Fruit fly (Drosophila melanogaster) whole organism: ENCODE measurements around the gene tal-AA.
A peak's percentile ranks its signal among the peaks of the same experiment; 100 is the strongest.

Experiments
- CG8478 ChIP-seq: fragments of >200 bp; optimal IDR thresholded peaks from 2 replicates; lab custom pipeline; 2018; ENCODE audit warnings: inconsistent platforms
- Dll ChIP-seq: fragments of >200 bp; optimal IDR thresholded peaks from 2 replicates; lab custom pipeline; 2017
- EcR ChIP-seq, 2 experiments: fragments of >200 bp; optimal IDR thresholded peaks; 2 replicates each; lab custom pipeline; 2017; ENCODE audit warnings: missing biosample characterization in 2 of 2, missing genetic modification characterization in 2 of 2, missing genetic modification reagents in 2 of 2
- pan ChIP-seq: fragments of >200 bp; optimal IDR thresholded peaks from 2 replicates; lab custom pipeline; 2017
- psq ChIP-seq: fragments of >200 bp; optimal IDR thresholded peaks from 2 replicates; lab custom pipeline; 2017
- usp ChIP-seq: fragments of >200 bp; optimal IDR thresholded peaks from 2 replicates; lab custom pipeline; 2017; ENCODE audit warnings: missing biosample characterization, missing genetic modification characterization, mixed read lengths

Gene tal-AA

DNA sequence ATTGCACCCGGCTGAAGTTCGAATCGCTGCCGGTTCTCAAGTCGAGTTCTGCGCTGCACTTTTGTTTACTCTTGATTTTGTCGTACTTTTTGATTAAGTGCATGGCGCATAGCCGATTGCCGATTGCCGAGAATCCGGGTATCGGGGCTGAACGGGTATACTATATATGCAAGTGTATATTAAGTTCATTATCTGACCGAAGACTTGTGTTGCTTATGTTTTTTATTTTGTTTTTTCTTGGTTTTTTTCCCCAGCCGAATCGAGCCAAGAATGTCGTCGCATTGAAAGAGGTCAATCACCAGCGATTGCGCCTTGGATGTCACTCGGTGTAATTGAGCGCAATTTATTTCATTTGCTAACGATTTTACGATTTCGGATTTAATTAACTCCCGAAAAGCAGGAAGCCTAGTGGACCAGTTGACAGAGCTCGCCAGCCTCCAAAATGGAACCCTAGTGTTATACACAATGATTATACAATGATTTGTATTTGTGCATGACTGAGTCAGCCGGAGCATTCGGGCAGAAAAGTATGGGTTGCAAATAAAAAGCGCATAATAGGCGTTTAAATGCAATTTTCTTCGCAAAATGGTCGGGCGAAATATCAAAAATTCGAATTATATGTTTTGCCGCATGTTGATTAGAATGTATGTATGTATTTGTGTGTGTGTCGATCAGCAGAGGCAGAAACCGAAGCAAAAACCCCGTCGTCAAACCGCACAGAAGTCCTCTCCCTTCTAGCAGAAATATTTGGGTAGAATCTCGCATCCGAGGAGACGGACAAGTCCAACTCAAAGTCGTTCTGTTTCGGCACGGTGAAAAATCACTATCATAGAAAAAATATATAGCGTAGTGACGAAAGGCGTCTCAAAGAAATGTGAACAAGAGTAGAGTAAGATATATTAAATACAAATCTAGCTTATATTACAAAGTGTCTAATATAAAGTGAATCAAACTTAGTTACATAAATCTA is 15.3 kb downstream of the tal-AA start, which contains the start of gene Mst87F:
Gene Mst87F, minus strand, starts transcription at position 56 of the 970 bp plus-strand sequence.
- TF ChIP-seq EcR (GFP tag; optimal IDR thresholded peaks at IDR 0.05; lab: Kevin White, UChicago) = peak in 1 of 2 experiments; percentile 4
- TF ChIP-seq Dll (lab: Kevin White, UChicago) = no peak
- TF ChIP-seq usp (GFP tag; lab: Kevin White, UChicago) = no peak
- TF ChIP-seq CG8478 = no peak
- TF ChIP-seq pan (lab: Kevin White, UChicago) = no peak

DNA sequence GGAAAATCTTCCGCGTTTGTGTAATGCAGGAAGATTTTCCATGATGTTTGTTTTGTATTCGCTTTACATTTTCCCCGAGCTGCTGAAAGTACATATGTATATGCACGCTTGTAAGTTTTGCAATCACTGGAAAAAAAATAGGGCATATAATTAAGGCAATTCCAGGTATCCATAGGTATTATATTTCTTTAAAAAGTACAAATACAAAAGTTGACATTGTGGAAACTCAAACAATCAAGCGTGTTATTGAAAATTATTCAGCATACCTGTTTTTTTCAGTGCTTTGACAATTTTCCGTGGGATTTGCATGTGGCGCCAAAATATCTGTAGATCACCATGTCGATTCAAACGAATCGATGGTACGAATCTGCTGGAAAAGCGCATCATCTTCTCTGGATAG is 18.1 kb downstream of the tal-AA start:
- TF ChIP-seq Dll (lab: Kevin White, UChicago) (no peak), pan (lab: Kevin White, UChicago) (no peak), CG8478 (no peak), EcR (GFP tag; optimal IDR thresholded peaks at IDR 0.05; lab: Kevin White, UChicago) (no peak), psq (lab: Kevin White, UChicago) (no peak), usp (GFP tag; lab: Kevin White, UChicago) (no peak)

DNA sequence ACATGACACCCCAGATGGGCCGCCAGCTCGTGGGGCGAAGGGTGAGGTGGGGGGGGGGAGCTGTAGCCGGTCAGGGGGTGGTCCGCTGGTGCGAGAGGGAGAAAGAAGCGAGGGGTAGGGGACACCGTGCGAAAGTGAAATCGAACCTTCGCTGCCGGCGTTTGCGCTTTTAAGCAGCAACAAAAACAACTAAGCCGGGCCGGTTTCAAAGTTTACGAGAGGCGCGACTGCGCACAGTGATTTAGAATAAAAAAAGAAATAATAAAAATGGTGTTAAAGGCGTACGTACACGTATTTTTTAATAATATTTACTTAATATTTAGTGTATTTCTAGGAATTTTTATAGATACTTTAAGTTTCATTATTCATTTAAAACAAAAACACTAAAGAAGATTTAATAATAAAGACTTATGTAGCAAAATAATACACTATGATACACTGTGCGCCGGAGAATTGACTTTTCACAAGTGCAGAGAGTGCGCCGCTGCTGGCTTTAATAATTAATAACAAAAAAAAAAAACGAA is 18.7 kb downstream of the tal-AA start:
- TF ChIP-seq pan (lab: Kevin White, UChicago) = no peak
- no peak for TF ChIP-seq Dll (lab: Kevin White, UChicago)
- no peak for TF ChIP-seq EcR (GFP tag; optimal IDR thresholded peaks at IDR 0.05; lab: Kevin White, UChicago)
- TF ChIP-seq usp (GFP tag; lab: Kevin White, UChicago) = no peak
- no peak for TF ChIP-seq psq (lab: Kevin White, UChicago)
- no peak for TF ChIP-seq CG8478

DNA sequence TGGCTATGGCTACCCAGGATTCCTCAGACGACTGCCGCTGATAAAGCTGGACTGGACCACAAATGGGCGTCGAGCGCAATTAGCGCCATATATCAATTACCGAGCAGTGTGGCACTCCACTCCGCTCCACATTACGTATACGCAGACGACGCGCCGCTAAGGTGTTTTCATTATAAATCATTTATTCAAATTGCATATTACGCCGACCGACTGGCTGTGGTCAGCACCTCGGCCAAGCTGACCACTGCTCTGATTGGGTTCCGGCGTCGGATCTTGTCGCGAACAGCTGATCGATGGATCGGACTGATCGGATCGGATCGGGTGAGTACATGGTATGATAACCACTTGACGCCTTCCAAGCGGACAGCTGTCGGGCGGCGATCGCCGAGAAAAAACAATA is 20.0 kb downstream of the tal-AA start:
- TF ChIP-seq pan (lab: Kevin White, UChicago) (no peak), psq (lab: Kevin White, UChicago) (no peak), Dll (lab: Kevin White, UChicago) (no peak), EcR (GFP tag; optimal IDR thresholded peaks at IDR 0.05; lab: Kevin White, UChicago) (no peak), usp (GFP tag; lab: Kevin White, UChicago) (no peak), CG8478 (no peak)

DNA sequence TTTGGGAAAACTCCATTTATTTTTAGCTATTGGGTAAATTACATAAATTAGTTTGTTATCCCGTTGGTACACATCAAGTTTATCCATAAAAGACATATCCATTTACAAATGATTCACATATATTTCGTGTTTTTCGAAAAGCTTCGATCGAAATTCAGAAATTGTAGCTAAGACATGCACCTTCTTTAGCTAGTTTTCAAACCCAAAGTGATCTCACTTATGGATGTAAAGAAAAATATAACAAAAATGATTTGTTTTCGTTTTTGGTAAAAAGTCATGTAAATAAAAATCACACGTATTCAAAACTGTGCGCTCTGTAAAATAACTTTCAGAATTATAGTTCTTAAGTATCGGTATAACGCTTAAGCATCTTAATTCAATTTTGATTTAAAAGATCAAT is 20.6 kb downstream of the tal-AA start:
- TF ChIP-seq Dll (lab: Kevin White, UChicago) = no peak
- no peak for TF ChIP-seq psq (lab: Kevin White, UChicago)
- TF ChIP-seq pan (lab: Kevin White, UChicago) = no peak
- no peak for TF ChIP-seq usp (GFP tag; lab: Kevin White, UChicago)
- TF ChIP-seq EcR (GFP tag; optimal IDR thresholded peaks at IDR 0.05; lab: Kevin White, UChicago) = no peak
- no peak for TF ChIP-seq CG8478

DNA sequence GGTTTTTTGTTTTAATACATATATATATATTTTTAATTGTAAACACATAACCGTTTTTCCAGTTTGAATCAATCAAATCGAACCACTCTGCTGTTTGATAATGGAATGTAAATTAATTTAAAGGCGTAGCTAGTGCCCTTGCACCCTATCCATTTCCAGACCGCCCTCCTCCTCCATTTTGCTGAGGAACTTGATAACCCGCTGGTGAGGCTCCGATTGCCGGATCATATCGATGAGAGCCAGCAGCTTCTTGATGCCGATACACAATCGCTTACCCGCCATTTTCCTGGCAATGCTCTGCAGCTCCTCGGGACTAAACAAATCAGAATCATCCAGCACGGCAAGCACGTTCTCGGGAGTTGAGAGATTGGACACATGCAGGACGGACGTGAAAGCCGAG is 21.6 kb downstream of the tal-AA start:
- no peak for TF ChIP-seq Dll (lab: Kevin White, UChicago)
- no peak for TF ChIP-seq EcR (GFP tag; optimal IDR thresholded peaks at IDR 0.05; lab: Kevin White, UChicago)
- no peak for TF ChIP-seq CG8478
- no peak for TF ChIP-seq pan (lab: Kevin White, UChicago)
- TF ChIP-seq psq (lab: Kevin White, UChicago) = no peak
- no peak for TF ChIP-seq usp (GFP tag; lab: Kevin White, UChicago)

DNA sequence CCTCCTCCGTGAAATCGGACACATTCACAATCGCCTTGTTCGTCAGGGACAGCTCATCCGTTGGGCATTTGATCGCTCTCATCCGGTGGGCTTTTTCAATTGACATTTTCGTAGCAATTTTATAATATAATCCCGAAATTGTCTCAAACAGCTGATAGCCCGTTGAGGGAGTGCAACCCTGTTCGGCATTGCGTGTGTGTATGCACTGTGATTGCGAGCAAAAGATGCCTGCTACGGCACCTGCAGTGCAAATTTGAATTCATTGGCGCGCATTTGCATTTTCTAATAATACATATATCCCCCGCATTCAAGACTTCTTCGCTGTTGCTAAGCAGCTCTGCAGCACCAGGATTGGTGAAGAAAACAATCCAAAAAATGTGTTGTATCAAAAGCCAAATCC is 24.9 kb downstream of the tal-AA start, which contains the start of gene Nsf2:
Gene Nsf2, minus strand, starts transcription at position 185 of the 400 bp plus-strand sequence.
- TF ChIP-seq psq (lab: Kevin White, UChicago) = no peak
- no peak for TF ChIP-seq Dll (lab: Kevin White, UChicago)
- no peak for TF ChIP-seq pan (lab: Kevin White, UChicago)
- TF ChIP-seq usp (GFP tag; lab: Kevin White, UChicago) = no peak
- TF ChIP-seq EcR (GFP tag; optimal IDR thresholded peaks at IDR 0.05; lab: Kevin White, UChicago) = no peak
- no peak for TF ChIP-seq CG8478

DNA sequence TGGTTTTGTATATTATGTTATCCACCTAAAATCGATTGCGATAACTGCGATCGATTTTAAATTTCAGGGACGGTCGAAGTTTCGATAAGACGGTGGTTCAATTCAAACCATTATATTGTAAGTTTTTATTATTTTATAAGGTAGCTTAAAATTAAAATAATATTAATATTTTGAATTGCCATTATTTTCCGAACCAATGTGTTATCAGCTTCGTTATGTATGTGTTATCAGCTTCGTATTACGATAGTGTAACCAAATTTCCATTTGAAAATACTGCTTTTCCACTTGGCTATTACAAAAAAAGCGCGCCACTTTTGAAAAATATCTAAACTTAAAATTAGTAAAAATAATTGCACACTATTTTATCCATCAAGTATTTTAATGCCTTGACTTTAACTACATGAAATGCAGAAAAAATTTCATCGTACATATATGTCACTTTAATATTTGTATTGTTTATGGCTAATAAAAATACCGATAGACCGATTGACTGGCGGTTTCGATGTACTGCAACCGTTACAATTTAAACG is 27.0 kb downstream of the tal-AA start, which contains the start of gene CG31495:
Gene CG31495, minus strand, starts transcription at position 52 of the 530 bp plus-strand sequence.
- TF ChIP-seq usp (GFP tag; lab: Kevin White, UChicago) = no peak
- no peak for TF ChIP-seq Dll (lab: Kevin White, UChicago)
- TF ChIP-seq EcR (GFP tag; optimal IDR thresholded peaks at IDR 0.05; lab: Kevin White, UChicago) = no peak
- no peak for TF ChIP-seq psq (lab: Kevin White, UChicago)
- TF ChIP-seq CG8478 = no peak
- TF ChIP-seq pan (lab: Kevin White, UChicago) = no peak

DNA sequence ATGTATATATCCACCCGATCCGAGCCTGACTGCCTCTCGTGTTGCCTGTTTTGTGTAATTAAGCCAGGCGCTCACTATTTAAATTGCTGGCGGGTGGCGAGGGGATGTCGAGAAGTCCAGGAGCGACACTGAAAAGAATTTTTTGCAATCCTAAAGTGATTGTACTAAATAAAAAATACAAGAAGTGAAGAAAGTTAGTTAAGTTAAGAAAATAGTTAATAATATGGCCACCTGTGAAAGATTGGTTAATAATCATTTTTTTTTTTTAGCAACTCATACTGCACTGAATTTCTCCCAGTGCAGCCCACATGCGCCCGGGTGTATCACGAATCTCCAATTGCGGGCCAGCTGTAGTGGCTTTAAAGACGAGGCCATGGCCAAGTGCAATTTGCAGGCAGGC is 28.0 kb downstream of the tal-AA start:
- TF ChIP-seq pan (lab: Kevin White, UChicago) (no peak), usp (GFP tag; lab: Kevin White, UChicago) (no peak), CG8478 (no peak), Dll (lab: Kevin White, UChicago) (no peak), EcR (GFP tag; optimal IDR thresholded peaks at IDR 0.05; lab: Kevin White, UChicago) (no peak), psq (lab: Kevin White, UChicago) (no peak)

DNA sequence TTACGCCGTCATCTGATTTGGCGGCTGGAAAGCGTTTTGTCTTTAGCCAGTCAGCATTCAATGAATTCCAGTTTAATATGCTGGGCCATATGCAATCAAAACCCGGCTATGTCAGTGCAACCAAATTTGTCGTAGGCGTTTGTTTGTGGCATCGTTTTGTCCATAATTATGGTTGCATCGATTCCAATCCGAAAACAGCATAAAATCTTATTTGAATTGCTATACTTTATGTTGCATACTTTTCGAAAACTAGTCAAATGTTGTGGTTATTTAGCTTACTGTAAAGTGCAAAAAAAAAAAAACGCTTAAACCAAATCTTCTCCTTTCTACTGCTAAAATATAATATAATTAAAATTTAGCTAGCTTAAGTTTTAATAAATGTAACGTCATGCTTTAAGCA is 29.6 kb downstream of the tal-AA start:
- no peak for TF ChIP-seq EcR (GFP tag; optimal IDR thresholded peaks at IDR 0.05; lab: Kevin White, UChicago)
- no peak for TF ChIP-seq Dll (lab: Kevin White, UChicago)
- TF ChIP-seq usp (GFP tag; lab: Kevin White, UChicago) = no peak
- TF ChIP-seq CG8478 = no peak
- no peak for TF ChIP-seq psq (lab: Kevin White, UChicago)

DNA sequence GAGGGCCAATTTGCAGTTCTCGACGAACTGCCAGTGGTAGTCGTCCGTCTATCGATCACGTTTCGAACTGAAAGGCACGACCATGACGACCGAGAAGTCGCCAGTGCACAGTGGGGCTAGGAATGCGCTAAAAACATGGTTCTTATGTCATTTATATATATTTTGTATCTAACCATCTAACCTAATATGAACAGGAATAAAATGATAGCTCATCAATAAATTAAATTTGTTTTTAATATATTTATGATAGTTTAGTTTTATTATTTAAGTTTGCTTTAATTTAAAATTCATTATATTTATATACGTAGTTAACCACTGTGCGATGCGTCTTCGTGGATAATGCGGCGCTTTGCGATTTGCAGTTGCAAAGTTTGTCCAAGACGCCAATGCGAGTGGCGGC is 30.7 kb downstream of the tal-AA start:
- TF ChIP-seq pan (lab: Kevin White, UChicago) (no peak), usp (GFP tag; lab: Kevin White, UChicago) (no peak), psq (lab: Kevin White, UChicago) (no peak), EcR (GFP tag; optimal IDR thresholded peaks at IDR 0.05; lab: Kevin White, UChicago) (no peak), Dll (lab: Kevin White, UChicago) (no peak), CG8478 (no peak)
